Worm (Caenorhabditis elegans): Measurements from ENCODE around the gene F39B3.7.

DNA sequence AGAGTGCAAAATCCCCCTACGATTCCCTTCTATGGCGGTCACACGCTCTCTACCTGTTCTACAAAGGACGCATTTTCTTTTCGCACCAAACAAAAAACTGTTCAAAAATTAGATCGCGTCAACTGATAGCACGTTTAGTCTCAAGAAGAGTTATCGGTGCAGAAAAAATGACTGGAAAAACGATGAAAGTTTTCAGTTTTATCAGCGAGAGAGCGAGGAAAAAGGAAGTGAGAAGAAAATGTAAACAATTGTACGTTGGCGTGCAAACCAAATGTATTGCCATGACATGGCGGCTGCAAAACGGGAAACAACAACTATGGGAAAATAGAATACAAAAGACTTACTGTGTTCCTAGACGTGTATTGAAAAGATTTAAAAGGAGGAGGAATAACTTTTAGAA is 29.7 kb downstream of the F39B3.7 start:
- TF ChIP-seq ztf-29 (GFP tag; IDR thresholded peaks at IDR 0.05) (no peak), ref-1 (GFP tag; conservative IDR thresholded peaks at IDR 0.05) (no peak), med-1 (GFP tag; optimal IDR thresholded peaks at IDR 0.05; ENCODE audit: insufficient read depth) (no peak), flt-1 (GFP tag; IDR thresholded peaks at IDR 0.05) (no peak)
